2 worm cellular contexts compared by ENCODE assay signal in the genomic region with DNA sequence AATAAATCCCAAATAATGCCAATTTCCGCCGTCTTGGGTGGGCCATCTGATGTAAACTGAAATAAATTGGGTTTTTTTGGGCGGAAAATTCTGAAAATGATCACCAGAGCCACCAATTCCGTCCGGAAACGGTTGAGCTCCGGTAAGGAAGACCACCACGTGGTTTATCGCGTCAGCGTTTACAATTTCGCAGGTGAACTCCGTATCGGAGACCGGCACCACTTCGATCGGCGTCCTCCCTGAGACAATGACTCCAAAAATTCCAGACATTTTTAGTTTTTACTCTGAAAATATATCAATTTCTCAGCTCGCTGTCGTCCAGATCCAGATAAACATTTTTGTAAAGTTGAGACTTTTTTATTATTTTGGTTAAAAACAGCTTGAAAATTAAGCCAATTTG.
A peak's percentile ranks its signal among the peaks of the same experiment; 100 is the strongest.
TF ChIP-seq lines count a peak whose summit lies in the region.

A gene (minus strand): TSS at position 289 of the 400 bp plus-strand sequence.

TF ChIP-seq in whole organism, L2 larva, 48 proteins besides CTCF, POLR2A, EP300 and RAD21 (continued from another document):
- peak; percentile 13 for TF ChIP-seq lin-13 (GFP tag; optimal IDR thresholded peaks at IDR 0.05; lab: Kevin White, UChicago)

TF ChIP-seq in whole organism, L4 larva, 104 proteins besides CTCF, POLR2A, EP300 and RAD21 (continued from another document):
- TF ChIP-seq snpc-4 (tag; optimal IDR thresholded peaks at IDR 0.05; lab: Kevin White, UChicago): no peak
- TF ChIP-seq duxl-1 (tag; optimal IDR thresholded peaks at IDR 0.05; lab: Kevin White, UChicago; ENCODE audit: poor library complexity): peak; percentile 33
- no peak for TF ChIP-seq mxl-3 (GFP tag; optimal IDR thresholded peaks at IDR 0.05; lab: Kevin White, UChicago)
- peak; percentile 34 for TF ChIP-seq dve-1 (tag; optimal IDR thresholded peaks at IDR 0.05; lab: Kevin White, UChicago; ENCODE audit: insufficient read depth)
- no peak for TF ChIP-seq lin-29 (GFP tag; IDR thresholded peaks at IDR 0.05; lab: Robert Waterston, UW)
- TF ChIP-seq lin-1 (GFP tag; IDR thresholded peaks at IDR 0.05; lab: Robert Waterston, UW): no peak; the same call in 1 of the 2 replicates
- TF ChIP-seq ceh-32 (tag; optimal IDR thresholded peaks at IDR 0.05; lab: Kevin White, UChicago; ENCODE audit: poor library complexity): no peak
- no peak for TF ChIP-seq nhr-111 (GFP tag; optimal IDR thresholded peaks at IDR 0.05; lab: Kevin White, UChicago)
- TF ChIP-seq snpc-1.2 (GFP tag; IDR thresholded peaks at IDR 0.05; lab: Robert Waterston, UW): peak; percentile 71
- TF ChIP-seq aly-2 (tag; optimal IDR thresholded peaks at IDR 0.05; lab: Kevin White, UChicago): no peak
- TF ChIP-seq daf-16 (GFP tag; optimal IDR thresholded peaks at IDR 0.05; lab: Kevin White, UChicago): peak in 1 of 2 experiments; percentile 22
- TF ChIP-seq daf-16 (tag; optimal IDR thresholded peaks at IDR 0.05; lab: Kevin White, UChicago): peak; percentile 30
- TF ChIP-seq nhr-48 (tag; optimal IDR thresholded peaks at IDR 0.05; lab: Kevin White, UChicago): no peak
- TF ChIP-seq daf-19 (GFP tag; conservative IDR thresholded peaks at IDR 0.05; lab: Robert Waterston, UW): no peak
- TF ChIP-seq nhr-77 (tag; optimal IDR thresholded peaks at IDR 0.05; lab: Kevin White, UChicago): peak; percentile 20
- no peak for TF ChIP-seq lin-39 (tag; optimal IDR thresholded peaks at IDR 0.05; lab: Kevin White, UChicago)
- TF ChIP-seq attf-4 (tag; optimal IDR thresholded peaks at IDR 0.05; lab: Kevin White, UChicago): no peak
- no peak for TF ChIP-seq cey-2 (tag; optimal IDR thresholded peaks at IDR 0.05; lab: Kevin White, UChicago; ENCODE audit: borderline replicate concordance, insufficient read depth)
- TF ChIP-seq aha-1 (tag; lab: Kevin White, UChicago): peak; percentile 80
- no peak for TF ChIP-seq dmd-8 (GFP tag; IDR thresholded peaks at IDR 0.05; lab: Robert Waterston, UW)
- no peak for TF ChIP-seq ceh-62 (tag; optimal IDR thresholded peaks at IDR 0.05; lab: Kevin White, UChicago)
- TF ChIP-seq mdl-1 (tag; optimal IDR thresholded peaks at IDR 0.05; lab: Kevin White, UChicago): no peak
- no peak for TF ChIP-seq ZK546.5 (tag; optimal IDR thresholded peaks at IDR 0.05; lab: Kevin White, UChicago)
- TF ChIP-seq set-16 (GFP tag; IDR thresholded peaks at IDR 0.05; lab: Robert Waterston, UW): no peak; the same call in 1 of the 2 replicates
- TF ChIP-seq arid-1 (GFP tag; conservative IDR thresholded peaks at IDR 0.05; lab: Robert Waterston, UW): peak; percentile 91
- TF ChIP-seq ceh-82 (tag; optimal IDR thresholded peaks at IDR 0.05; lab: Kevin White, UChicago): no peak
- 0 out of 2 replicates have a peak, but pooled peaks have one; percentile 35 for TF ChIP-seq mdt-29 (GFP tag; IDR thresholded peaks at IDR 0.05; lab: Robert Waterston, UW)
- TF ChIP-seq tag-97 (GFP tag; IDR thresholded peaks at IDR 0.05; lab: Robert Waterston, UW): no peak
- TF ChIP-seq spr-3 (GFP tag; optimal IDR thresholded peaks at IDR 0.05; lab: Kevin White, UChicago): peak; percentile 46
- no peak for TF ChIP-seq ztf-11 (tag; optimal IDR thresholded peaks at IDR 0.05; lab: Kevin White, UChicago)
- 0 out of 4 replicates have a peak, but pooled peaks have one; percentile 25 to 51 for TF ChIP-seq madf-5 (GFP tag; IDR thresholded peaks at IDR 0.05; lab: Robert Waterston, UW)
- TF ChIP-seq lsy-2 (tag; optimal IDR thresholded peaks at IDR 0.05; lab: Kevin White, UChicago): peak in 1 of 2 experiments; percentile 53
- TF ChIP-seq pqm-1 (tag; optimal IDR thresholded peaks at IDR 0.05; lab: Kevin White, UChicago): no peak
- TF ChIP-seq skn-1 (tag; optimal IDR thresholded peaks at IDR 0.05; lab: Kevin White, UChicago): no peak
- no peak for TF ChIP-seq daf-8 (GFP tag; IDR thresholded peaks at IDR 0.05; lab: Robert Waterston, UW)
- peak; percentile 60 for TF ChIP-seq Y105C5A.15 (GFP tag; IDR thresholded peaks at IDR 0.05; lab: Robert Waterston, UW)
- peak; percentile 50 for TF ChIP-seq nhr-25 (tag; optimal IDR thresholded peaks at IDR 0.05; lab: Kevin White, UChicago; ENCODE audit: borderline replicate concordance, insufficient read depth)
- no peak for TF ChIP-seq nhr-6 (tag; optimal IDR thresholded peaks at IDR 0.05; lab: Kevin White, UChicago)
- no peak for TF ChIP-seq zip-2 (tag; optimal IDR thresholded peaks at IDR 0.05; lab: Kevin White, UChicago)
- TF ChIP-seq T26A8.4 (GFP tag; IDR thresholded peaks at IDR 0.05; lab: Robert Waterston, UW): peak; percentile 87
- TF ChIP-seq mxl-2 (GFP tag; conservative IDR thresholded peaks at IDR 0.05; lab: Robert Waterston, UW): no peak
- no peak for TF ChIP-seq lir-3 (tag; optimal IDR thresholded peaks at IDR 0.05; lab: Kevin White, UChicago)
- peak; percentile 61; the same call in 1 of the 2 replicates for TF ChIP-seq vab-7 (GFP tag; IDR thresholded peaks at IDR 0.05; lab: Robert Waterston, UW)
- peak; percentile 83 for TF ChIP-seq ama-1 (optimal IDR thresholded peaks at IDR 0.05; lab: Kevin White, UChicago)
- peak; percentile 57; the same call in 1 of the 2 replicates for TF ChIP-seq ceh-20 (GFP tag; IDR thresholded peaks at IDR 0.05; lab: Robert Waterston, UW)
- TF ChIP-seq mep-1 (tag; optimal IDR thresholded peaks at IDR 0.05; lab: Kevin White, UChicago): peak; percentile 40
- TF ChIP-seq unc-62 (GFP tag; optimal IDR thresholded peaks at IDR 0.05 in 1 of 2; lab: Kevin White, UChicago): no peak
- no peak for TF ChIP-seq unc-62 (tag; optimal IDR thresholded peaks at IDR 0.05; lab: Kevin White, UChicago)
- no peak for TF ChIP-seq fkh-10 (GFP tag; optimal IDR thresholded peaks at IDR 0.05; lab: Kevin White, UChicago)
- TF ChIP-seq nhr-237 (tag; optimal IDR thresholded peaks at IDR 0.05; lab: Kevin White, UChicago): no peak
- no peak for TF ChIP-seq lin-15B (tag; optimal IDR thresholded peaks at IDR 0.05; lab: Kevin White, UChicago)
- no peak for TF ChIP-seq R02D3.7 (tag; optimal IDR thresholded peaks at IDR 0.05; lab: Kevin White, UChicago)
- TF ChIP-seq ceh-44 (GFP tag; IDR thresholded peaks at IDR 0.05; lab: Robert Waterston, UW): no peak
- TF ChIP-seq php-3 (GFP tag; IDR thresholded peaks at IDR 0.05; lab: Robert Waterston, UW): 0 out of 2 replicates have a peak, but pooled peaks have one; percentile 42
- TF ChIP-seq zfp-2 (tag; optimal IDR thresholded peaks at IDR 0.05; lab: Kevin White, UChicago): no peak
- TF ChIP-seq fos-1 (tag; optimal IDR thresholded peaks at IDR 0.05; lab: Kevin White, UChicago): no peak
- TF ChIP-seq nhr-28 (tag; optimal IDR thresholded peaks at IDR 0.05; lab: Kevin White, UChicago): no peak
- TF ChIP-seq nhr-41 (GFP tag; IDR thresholded peaks at IDR 0.05; lab: Robert Waterston, UW): no peak
- peak; percentile 62 for TF ChIP-seq nhr-102 (tag; optimal IDR thresholded peaks at IDR 0.05; lab: Kevin White, UChicago)
- TF ChIP-seq Y5F2A.4 (GFP tag; optimal IDR thresholded peaks at IDR 0.05; lab: Kevin White, UChicago): peak; percentile 77
- peak; percentile 52 for TF ChIP-seq lin-13 (GFP tag; optimal IDR thresholded peaks at IDR 0.05; lab: Kevin White, UChicago)
- no peak for TF ChIP-seq dmd-9 (GFP tag; IDR thresholded peaks at IDR 0.05; lab: Robert Waterston, UW)
- 0 out of 2 replicates have a peak, but pooled peaks have one; percentile 67 for TF ChIP-seq Y75B8A.6 (GFP tag; IDR thresholded peaks at IDR 0.05; lab: Robert Waterston, UW)
- TF ChIP-seq hlh-11 (tag; optimal IDR thresholded peaks at IDR 0.05; lab: Kevin White, UChicago): peak; percentile 43
- TF ChIP-seq F10B5.3 (tag; optimal IDR thresholded peaks at IDR 0.05; lab: Kevin White, UChicago): no peak
- TF ChIP-seq gei-8 (GFP tag; optimal IDR thresholded peaks at IDR 0.05; lab: Kevin White, UChicago): peak; percentile 67
- no peak for TF ChIP-seq egl-27 (tag; optimal IDR thresholded peaks at IDR 0.05; lab: Kevin White, UChicago)
- TF ChIP-seq mes-2 (tag; optimal IDR thresholded peaks at IDR 0.05; lab: Kevin White, UChicago; ENCODE audit: poor library complexity, severe bottlenecking): peak; percentile 48
- TF ChIP-seq jun-1 (tag; optimal IDR thresholded peaks at IDR 0.05; lab: Kevin White, UChicago): no peak
- peak; percentile 84 for TF ChIP-seq F49E8.2 (tag; optimal IDR thresholded peaks at IDR 0.05; lab: Kevin White, UChicago; ENCODE audit: borderline replicate concordance)
- peak; percentile 42 for TF ChIP-seq dmd-6 (GFP tag; IDR thresholded peaks at IDR 0.05; lab: Robert Waterston, UW)
- TF ChIP-seq sdz-12 (GFP tag; optimal IDR thresholded peaks at IDR 0.05; lab: Kevin White, UChicago): no peak
- no peak for TF ChIP-seq zag-1 (tag; optimal IDR thresholded peaks at IDR 0.05; lab: Kevin White, UChicago)
- TF ChIP-seq ztf-7 (tag; optimal IDR thresholded peaks at IDR 0.05; lab: Kevin White, UChicago): no peak
- 0 out of 2 replicates have a peak, but pooled peaks have one; percentile 22 for TF ChIP-seq tra-1 (GFP tag; IDR thresholded peaks at IDR 0.05; lab: Robert Waterston, UW)
- TF ChIP-seq nhr-11 (tag; optimal IDR thresholded peaks at IDR 0.05; lab: Kevin White, UChicago): no peak
- no peak for TF ChIP-seq nhr-76 (tag; optimal IDR thresholded peaks at IDR 0.05; lab: Kevin White, UChicago)
- peak; percentile 87 for TF ChIP-seq egl-43 (GFP tag; IDR thresholded peaks at IDR 0.05; lab: Robert Waterston, UW)
- TF ChIP-seq ZK337.2 (GFP tag; IDR thresholded peaks at IDR 0.05; lab: Robert Waterston, UW): no peak
- peak; percentile 69 for TF ChIP-seq Y48G9A.11 (GFP tag; IDR thresholded peaks at IDR 0.05; lab: Robert Waterston, UW)
- peak; percentile 21 for TF ChIP-seq unc-130 (GFP tag; optimal IDR thresholded peaks at IDR 0.05; lab: Kevin White, UChicago)
- TF ChIP-seq unc-39 (tag; optimal IDR thresholded peaks at IDR 0.05; lab: Kevin White, UChicago): no peak
- no peak for TF ChIP-seq hlh-30 (tag; optimal IDR thresholded peaks at IDR 0.05; lab: Kevin White, UChicago; ENCODE audit: insufficient read depth)
- TF ChIP-seq ces-1 (GFP tag; optimal IDR thresholded peaks at IDR 0.05; lab: Kevin White, UChicago): no peak
- no peak; the same call in 1 of the 2 replicates for TF ChIP-seq nhr-42 (GFP tag; IDR thresholded peaks at IDR 0.05; lab: Robert Waterston, UW)
